Worm (Caenorhabditis elegans): Measurements from ENCODE around the gene rnh-1.0.

The rnh-1.0 gene

DNA sequence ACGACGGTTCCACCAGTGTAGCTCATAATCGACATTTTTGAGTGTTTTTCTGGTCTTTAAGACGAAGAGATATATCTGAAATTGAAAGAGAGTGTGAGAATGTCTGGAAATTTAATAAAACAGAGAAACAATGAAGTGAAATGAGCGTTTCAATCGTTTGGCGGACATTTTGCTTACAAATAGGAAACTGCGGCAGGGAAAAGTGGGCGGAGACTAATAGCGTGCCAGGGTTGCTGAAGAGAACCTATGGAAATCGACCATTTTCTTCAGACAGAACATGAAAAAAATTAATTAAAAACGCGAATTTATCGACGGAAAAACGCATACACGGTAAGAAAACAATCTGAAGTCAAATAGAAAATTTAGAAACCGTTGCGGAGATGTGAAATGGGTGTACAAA is 39.8 kb upstream of the rnh-1.0 start, which contains the start of gene pbs-3 (continued):
- TF ChIP-seq Y75B8A.6 (GFP tag; IDR thresholded peaks at IDR 0.05) (no peak), lim-7 (GFP tag; IDR thresholded peaks at IDR 0.05) (no peak), fkh-10 (GFP tag; optimal IDR thresholded peaks at IDR 0.05) (no peak), ctbp-1 (GFP tag; IDR thresholded peaks at IDR 0.05) (no peak), nhr-111 (GFP tag; optimal IDR thresholded peaks at IDR 0.05) (no peak), zfp-3 (GFP tag; conservative IDR thresholded peaks at IDR 0.05) (no peak), F10B5.3 (tag; optimal IDR thresholded peaks at IDR 0.05) (no peak), sdz-12 (GFP tag; optimal IDR thresholded peaks at IDR 0.05) (no peak), jun-1 (tag; optimal IDR thresholded peaks at IDR 0.05) (no peak), mdt-29 (GFP tag; IDR thresholded peaks at IDR 0.05) (no peak), nhr-42 (GFP tag; IDR thresholded peaks at IDR 0.05) (no peak), rbr-2 (tag; optimal IDR thresholded peaks at IDR 0.05) (peak; percentile 2), egl-43 (GFP tag; IDR thresholded peaks at IDR 0.05) (no peak), skn-1 (tag; optimal IDR thresholded peaks at IDR 0.05) (no peak), zfp-2 (tag; optimal IDR thresholded peaks at IDR 0.05) (no peak), unc-39 (tag; optimal IDR thresholded peaks at IDR 0.05) (no peak), dmd-9 (GFP tag; IDR thresholded peaks at IDR 0.05) (no peak), daf-12 (tag; optimal IDR thresholded peaks at IDR 0.05) (no peak), madf-9 (GFP tag; conservative IDR thresholded peaks at IDR 0.05) (no peak), lir-3 (tag; optimal IDR thresholded peaks at IDR 0.05) (no peak), pha-4 (GFP tag; IDR thresholded peaks at IDR 0.05) (no peak), pha-4 (tag; optimal IDR thresholded peaks at IDR 0.05) (no peak), duxl-1 (tag; optimal IDR thresholded peaks at IDR 0.05; ENCODE audit: poor library complexity) (no peak), lin-13 (GFP tag; optimal IDR thresholded peaks at IDR 0.05) (peak; percentile 58), mxl-2 (GFP tag; conservative IDR thresholded peaks at IDR 0.05) (no peak), ZK337.2 (GFP tag; IDR thresholded peaks at IDR 0.05) (no peak), snpc-4 (tag; optimal IDR thresholded peaks at IDR 0.05) (no peak), unc-130 (GFP tag; optimal IDR thresholded peaks at IDR 0.05) (peak; percentile 83), hmg-1.1 (GFP tag; IDR thresholded peaks at IDR 0.05) (peak; percentile 43; the same call in 1 of the 2 replicates), mep-1 (tag; optimal IDR thresholded peaks at IDR 0.05) (peak; percentile 77), ceh-44 (GFP tag; IDR thresholded peaks at IDR 0.05) (no peak), aly-2 (tag; optimal IDR thresholded peaks at IDR 0.05) (no peak), vab-7 (GFP tag; IDR thresholded peaks at IDR 0.05) (peak; percentile 54; the same call in 1 of the 2 replicates), zip-2 (tag; optimal IDR thresholded peaks at IDR 0.05) (no peak), ztf-7 (tag; optimal IDR thresholded peaks at IDR 0.05) (no peak), fos-1 (tag; optimal IDR thresholded peaks at IDR 0.05) (no peak), hlh-30 (tag; optimal IDR thresholded peaks at IDR 0.05; ENCODE audit: insufficient read depth) (no peak), ceh-20 (GFP tag; IDR thresholded peaks at IDR 0.05) (no peak), nhr-28 (tag; optimal IDR thresholded peaks at IDR 0.05) (peak; percentile 62), nhr-11 (tag; optimal IDR thresholded peaks at IDR 0.05) (peak; percentile 50), dve-1 (tag; optimal IDR thresholded peaks at IDR 0.05; ENCODE audit: insufficient read depth) (peak; percentile 66), ceh-32 (tag; optimal IDR thresholded peaks at IDR 0.05; ENCODE audit: poor library complexity) (no peak), mxl-3 (GFP tag; optimal IDR thresholded peaks at IDR 0.05) (peak; percentile 12), tra-1 (GFP tag; IDR thresholded peaks at IDR 0.05) (no peak), daf-16 (GFP tag; optimal IDR thresholded peaks at IDR 0.05) (no peak), daf-16 (tag; optimal IDR thresholded peaks at IDR 0.05) (peak; percentile 35), nhr-48 (tag; optimal IDR thresholded peaks at IDR 0.05) (no peak), nhr-41 (GFP tag; IDR thresholded peaks at IDR 0.05) (no peak), nhr-237 (tag; optimal IDR thresholded peaks at IDR 0.05) (no peak), lin-39 (tag; optimal IDR thresholded peaks at IDR 0.05) (no peak), daf-19 (GFP tag; conservative IDR thresholded peaks at IDR 0.05) (no peak), dmd-8 (GFP tag; IDR thresholded peaks at IDR 0.05) (no peak), cey-2 (tag; optimal IDR thresholded peaks at IDR 0.05; ENCODE audit: borderline replicate concordance, insufficient read depth) (no peak)
